Fruit fly (Drosophila melanogaster) whole organism, wandering third instar larva: ENCODE measurements around the gene CG15172.

ENCODE experiments used
- Abd-B ChIP-seq: fragments of >200 bp; optimal IDR thresholded peaks from 2 replicates; lab custom pipeline; 2017; ENCODE audit warnings: missing biosample characterization, missing genetic modification characterization
- CG32264 ChIP-seq: fragments of 200-800 bp; sonication (Bioruptor generic); optimal IDR thresholded peaks from 2 replicates; lab custom pipeline; 2016; ENCODE audit warnings: missing biosample characterization, missing genetic modification characterization
- CG9705 ChIP-seq: fragments of 200-800 bp; sonication (Bioruptor generic); optimal IDR thresholded peaks from 2 replicates; lab custom pipeline; 2018; ENCODE audit warnings: missing biosample characterization, mild to moderate bottlenecking, missing genetic modification characterization
- CrebA ChIP-seq: fragments of 200-800 bp; sonication (Bioruptor generic); optimal IDR thresholded peaks from 2 replicates; lab custom pipeline; 2016; ENCODE audit warnings: missing biosample characterization, mild to moderate bottlenecking, missing genetic modification characterization, borderline replicate concordance
- Dfd ChIP-seq: fragments of >200 bp; optimal IDR thresholded peaks from 2 replicates; lab custom pipeline; 2017; ENCODE audit warnings: missing biosample characterization, missing genetic modification characterization
- Dif ChIP-seq: fragments of 200-275, 200-300 bp; sonication (Bioruptor generic); optimal IDR thresholded peaks from 2 replicates; lab custom pipeline; 2018; ENCODE audit warnings: missing biosample characterization, missing genetic modification characterization; ENCODE audit not compliant: partially characterized antibody
- GATAd ChIP-seq: sonication (Bioruptor generic); optimal IDR thresholded peaks from 2 replicates; lab custom pipeline; 2016; ENCODE audit warnings: missing biosample characterization, missing genetic modification characterization
- HLH106 ChIP-seq: fragments of 200-800 bp; optimal IDR thresholded peaks from 3 replicates; lab custom pipeline; 2019; ENCODE audit warnings: missing biosample characterization, mild to moderate bottlenecking, missing genetic modification characterization, moderate library complexity
- Hnf4 ChIP-seq: fragments of 200-800 bp; sonication (Bioruptor generic); optimal IDR thresholded peaks from 2 replicates; lab custom pipeline; 2016; ENCODE audit warnings: missing biosample characterization, mild to moderate bottlenecking, missing genetic modification characterization
- Hr78 ChIP-seq: fragments of >200 bp; optimal IDR thresholded peaks from 2 replicates; lab custom pipeline; 2017; ENCODE audit warnings: missing biosample characterization, missing genetic modification characterization
- Hr83 ChIP-seq: fragments of 200-300 bp; sonication (Bioruptor generic); optimal IDR thresholded peaks from 2 replicates; lab custom pipeline; 2016; ENCODE audit warnings: missing biosample characterization, mild to moderate bottlenecking, missing genetic modification characterization, moderate library complexity; ENCODE audit not compliant: poor library complexity, severe bottlenecking
- Jra ChIP-seq: sonication (Bioruptor generic); optimal IDR thresholded peaks from 2 replicates; lab custom pipeline; 2016; ENCODE audit warnings: missing biosample characterization, missing genetic modification characterization
- Mio ChIP-seq: sonication (Bioruptor generic); optimal IDR thresholded peaks from 2 replicates; lab custom pipeline; 2016; ENCODE audit warnings: missing biosample characterization, missing genetic modification characterization
- Myc ChIP-seq: fragments of >200 bp; optimal IDR thresholded peaks from 2 replicates; lab custom pipeline; 2017
- N ChIP-seq: fragments of >200 bp; optimal IDR thresholded peaks from 2 replicates; lab custom pipeline; 2018; ENCODE audit warnings: missing biosample characterization, missing external identifiers, missing genetic modification characterization
- OdsH ChIP-seq: fragments of 200-800 bp; sonication (Bioruptor generic); optimal IDR thresholded peaks from 2 replicates; lab custom pipeline; 2016; ENCODE audit warnings: missing biosample characterization, mild to moderate bottlenecking, missing genetic modification characterization
- Sp1 ChIP-seq: fragments of 200-800 bp; sonication (Bioruptor generic); optimal IDR thresholded peaks from 3 replicates; lab custom pipeline; 2019; ENCODE audit warnings: missing biosample characterization, mild to moderate bottlenecking, missing genetic modification characterization, moderate library complexity
- Vsx2 ChIP-seq: fragments of 200-300, 225-300 bp; sonication (Bioruptor generic); optimal IDR thresholded peaks from 2 replicates; lab custom pipeline; 2018; ENCODE audit warnings: missing biosample characterization, missing genetic modification characterization; ENCODE audit not compliant: partially characterized antibody
- br ChIP-seq: fragments of 200-800 bp; sonication (Bioruptor generic); optimal IDR thresholded peaks from 2 replicates; lab custom pipeline; 2016; ENCODE audit warnings: missing biosample characterization, missing genetic modification characterization
- brk ChIP-seq: fragments of 200-800 bp; sonication (Bioruptor generic); optimal IDR thresholded peaks from 2 replicates; lab custom pipeline; 2016; ENCODE audit warnings: missing biosample characterization, mild to moderate bottlenecking, missing genetic modification characterization
- dl ChIP-seq, 2 experiments: fragments of 175-275, 200-275 bp in 1 of 2; fragments of 200-275 bp in 1 of 2; sonication (Bioruptor generic); optimal IDR thresholded peaks; lab custom pipeline; 2018; ENCODE audit warnings: mild to moderate bottlenecking in 2 of 2, missing biosample characterization in 2 of 2, missing genetic modification characterization in 2 of 2, moderate library complexity in 2 of 2; ENCODE audit not compliant: partially characterized antibody in 2 of 2, insufficient read depth in 1 of 2
- dmrt93B ChIP-seq: fragments of 200-800 bp; sonication (Bioruptor generic); optimal IDR thresholded peaks from 2 replicates; lab custom pipeline; 2018; ENCODE audit warnings: missing biosample characterization, mild to moderate bottlenecking, missing genetic modification characterization
- dsf ChIP-seq: sonication (Bioruptor generic); optimal IDR thresholded peaks from 2 replicates; lab custom pipeline; 2016; ENCODE audit warnings: missing biosample characterization, missing genetic modification characterization, borderline replicate concordance
- ey ChIP-seq: fragments of 200-800 bp; sonication (Bioruptor generic); optimal IDR thresholded peaks from 2 replicates; lab custom pipeline; 2016; ENCODE audit warnings: missing biosample characterization, missing genetic modification characterization
- foxo ChIP-seq, 2 experiments: fragments of 200-800 bp; sonication (Bioruptor generic); optimal IDR thresholded peaks; 2 replicates in 1 of 2; 3 replicates in 1 of 2; lab custom pipeline; 2016 to 2017; ENCODE audit warnings: missing biosample characterization in 2 of 2, missing genetic modification characterization in 2 of 2
- fru ChIP-seq: fragments of 200-800 bp; sonication (Bioruptor generic); optimal IDR thresholded peaks from 3 replicates; lab custom pipeline; 2016; ENCODE audit warnings: missing biosample characterization, mild to moderate bottlenecking, missing genetic modification characterization
- h ChIP-seq: fragments of 200-800 bp; sonication (Bioruptor generic); optimal IDR thresholded peaks from 3 replicates; lab custom pipeline; 2016; ENCODE audit warnings: missing biosample characterization, mild to moderate bottlenecking, missing genetic modification characterization
- jim ChIP-seq: fragments of 175-275, 200-325 bp; sonication (Bioruptor generic); optimal IDR thresholded peaks from 2 replicates; lab custom pipeline; 2016; ENCODE audit warnings: missing biosample characterization, mild to moderate bottlenecking, missing genetic modification characterization
- lola ChIP-seq: fragments of >200 bp; optimal IDR thresholded peaks from 2 replicates; lab custom pipeline; 2017; ENCODE audit warnings: missing biosample characterization, missing genetic modification characterization
- pan ChIP-seq: fragments of >200 bp; optimal IDR thresholded peaks from 2 replicates; lab custom pipeline; 2017
- psq ChIP-seq: fragments of 200-800 bp; sonication (Bioruptor generic); optimal IDR thresholded peaks from 3 replicates; lab custom pipeline; 2017; ENCODE audit warnings: missing biosample characterization, mild to moderate bottlenecking, missing genetic modification characterization, moderate library complexity
- rgr ChIP-seq: fragments of 200-800 bp; sonication (Bioruptor generic); optimal IDR thresholded peaks from 3 replicates; lab custom pipeline; 2016; ENCODE audit warnings: missing biosample characterization, mild to moderate bottlenecking, missing genetic modification characterization
- sv ChIP-seq: fragments of 200-800 bp; sonication (Bioruptor generic); optimal IDR thresholded peaks from 3 replicates; lab custom pipeline; 2016; ENCODE audit warnings: missing biosample characterization, missing genetic modification characterization
- tai ChIP-seq: sonication (Bioruptor generic); optimal IDR thresholded peaks from 2 replicates; lab custom pipeline; 2016; ENCODE audit warnings: missing biosample characterization, missing genetic modification characterization
- usp ChIP-seq: fragments of >200 bp; optimal IDR thresholded peaks from 2 replicates; lab custom pipeline; 2017; ENCODE audit warnings: missing biosample characterization, missing genetic modification characterization
- woc ChIP-seq: sonication (Bioruptor generic); optimal IDR thresholded peaks from 2 replicates; lab custom pipeline; 2016; ENCODE audit warnings: missing biosample characterization, mild to moderate bottlenecking, missing genetic modification characterization

Gene CG15172

dm6 chr2L:18987078-18987895 is 34.9 kb upstream of the CG15172 start, which contains the start of the genes Swip-1 and EMC5:
Gene Swip-1, minus strand, starts transcription at chr2L:18987280.
Gene EMC5, plus strand, starts transcription at chr2L:18987707.
- peak; percentile 42 for TF ChIP-seq OdsH (GFP tag; lab: Kevin White, UChicago)
- TF ChIP-seq dsf (GFP tag; lab: Kevin White, UChicago) = no peak
- peak; percentile 37 for TF ChIP-seq Hnf4 (GFP tag; lab: Kevin White, UChicago)
- peak; percentile 47 for TF ChIP-seq psq
- TF ChIP-seq HLH106 = peak; percentile 77
- peak; percentile 50 for TF ChIP-seq brk (GFP tag; lab: Kevin White, UChicago)
- TF ChIP-seq foxo (GFP tag; optimal IDR thresholded peaks at IDR 0.05; lab: Kevin White, UChicago) = peak in 1 of 2 experiments; percentile 63
- TF ChIP-seq Dif (GFP tag; lab: Kevin White, UChicago) = peak; percentile 33
- TF ChIP-seq Sp1 (GFP tag; lab: Kevin White, UChicago) = peak; percentile 67
- TF ChIP-seq CG9705 (GFP tag; lab: Kevin White, UChicago) = peak; percentile 17
- TF ChIP-seq dmrt93B (GFP tag; lab: Kevin White, UChicago) = peak; percentile 43
- peak; percentile 43 for TF ChIP-seq h
- no peak for TF ChIP-seq Hr78
- TF ChIP-seq rgr (GFP tag; lab: Kevin White, UChicago) = peak; percentile 60
- peak; percentile 2 for TF ChIP-seq Hr83 (GFP tag; lab: Kevin White, UChicago)
- TF ChIP-seq woc (GFP tag; lab: Kevin White, UChicago) = peak; percentile 32
- TF ChIP-seq fru = peak; percentile 23
- no peak for TF ChIP-seq CrebA (GFP tag; lab: Kevin White, UChicago)
- no peak for TF ChIP-seq tai (GFP tag; lab: Kevin White, UChicago)

- TF ChIP-seq dl (GFP tag; optimal IDR thresholded peaks at IDR 0.05; lab: Kevin White, UChicago; ENCODE audit: insufficient read depth in 1 of 2, partially characterized antibody in 2 of 2) (no peak), jim (GFP tag; lab: Kevin White, UChicago) (no peak), Myc (lab: Kevin White, UChicago) (no peak), sv (GFP tag; lab: Kevin White, UChicago) (no peak), CrebA (GFP tag; lab: Kevin White, UChicago) (no peak), OdsH (GFP tag; lab: Kevin White, UChicago) (no peak), fru (no peak), GATAd (GFP tag; lab: Kevin White, UChicago) (no peak), brk (GFP tag; lab: Kevin White, UChicago) (no peak), CG9705 (GFP tag; lab: Kevin White, UChicago) (no peak), Vsx2 (no peak), woc (GFP tag; lab: Kevin White, UChicago) (no peak), foxo (GFP tag; optimal IDR thresholded peaks at IDR 0.05; lab: Kevin White, UChicago) (no peak), lola (GFP tag; lab: Kevin White, UChicago) (no peak), psq (no peak), usp (GFP tag; lab: Kevin White, UChicago) (no peak), h (no peak), CG32264 (no peak)
- TF ChIP-seq, all 38 proteins: peak for 0
These were observed 32.1 kb upstream of the CG15172 start, which contains the start of gene CG15170 for dm6 chr2L:18990133-18990532. Gene CG15170, minus strand, starts transcription at chr2L:18990233.

- no peak for TF ChIP-seq tai (GFP tag; lab: Kevin White, UChicago)
- TF ChIP-seq Hr83 (GFP tag; lab: Kevin White, UChicago) = no peak
- TF ChIP-seq rgr (GFP tag; lab: Kevin White, UChicago) = no peak
- no peak for TF ChIP-seq sv (GFP tag; lab: Kevin White, UChicago)
- no peak for TF ChIP-seq N (GFP tag; lab: Kevin White, UChicago)
- TF ChIP-seq pan (lab: Kevin White, UChicago) = no peak
- no peak for TF ChIP-seq fru
- TF ChIP-seq jim (GFP tag; lab: Kevin White, UChicago) = no peak
These were observed 31.5 kb upstream of the CG15172 start, which contains the start of gene CG15169 for dm6 chr2L:18990720-18991119. Gene CG15169, plus strand, starts transcription at chr2L:18991020.

- TF ChIP-seq Hr78 (no peak), Dfd (GFP tag; lab: Kevin White, UChicago) (no peak), GATAd (GFP tag; lab: Kevin White, UChicago) (no peak), Vsx2 (no peak), dmrt93B (GFP tag; lab: Kevin White, UChicago) (no peak), foxo (GFP tag; optimal IDR thresholded peaks at IDR 0.05; lab: Kevin White, UChicago) (no peak), rgr (GFP tag; lab: Kevin White, UChicago) (no peak), Abd-B (GFP tag; lab: Kevin White, UChicago) (no peak), CG32264 (no peak), Mio (GFP tag; lab: Kevin White, UChicago) (no peak), pan (lab: Kevin White, UChicago) (no peak), dl (GFP tag; optimal IDR thresholded peaks at IDR 0.05; lab: Kevin White, UChicago; ENCODE audit: insufficient read depth in 1 of 2, partially characterized antibody in 2 of 2) (no peak), br (no peak), h (no peak), dsf (GFP tag; lab: Kevin White, UChicago) (no peak), Jra (GFP tag; lab: Kevin White, UChicago) (no peak), CrebA (GFP tag; lab: Kevin White, UChicago) (no peak), ey (GFP tag; lab: Kevin White, UChicago) (no peak), Hnf4 (GFP tag; lab: Kevin White, UChicago) (no peak)
These were observed 30.0 kb upstream of the CG15172 start, which contains the start of gene CG46465 for dm6 chr2L:18992196-18992595. Gene CG46465, plus strand, starts transcription at chr2L:18992496.
